Worm (Caenorhabditis elegans): Measurements from ENCODE around the gene lgc-1.

DNA sequence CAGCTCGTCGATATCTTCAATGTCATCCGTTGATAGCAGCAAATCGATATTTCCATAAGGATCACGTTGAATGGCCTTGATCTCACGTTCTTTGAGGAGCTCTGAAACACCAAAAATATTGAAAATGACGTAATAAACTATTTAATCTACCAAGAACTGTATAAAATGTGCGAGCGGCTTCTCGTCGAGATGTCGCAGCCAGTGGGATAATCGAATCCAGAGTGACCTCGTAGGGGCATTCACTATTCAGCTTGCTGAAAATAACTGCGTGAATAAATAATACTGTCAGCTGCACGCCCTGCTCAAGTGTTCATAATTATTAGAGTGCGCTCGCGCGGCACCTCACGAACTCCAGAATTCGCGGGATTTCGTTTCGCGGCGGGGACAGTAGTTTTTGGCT is 35.3 kb downstream of the lgc-1 start, which contains the start of gene Y45G5AM.7:
- TF ChIP-seq T22C8.4 (GFP tag; IDR thresholded peaks at IDR 0.05) (no peak), cog-1 (tag; optimal IDR thresholded peaks at IDR 0.05) (no peak), flt-1 (GFP tag; IDR thresholded peaks at IDR 0.05) (no peak), med-1 (GFP tag; optimal IDR thresholded peaks at IDR 0.05; ENCODE audit: insufficient read depth) (no peak), tab-1 (GFP tag; IDR thresholded peaks at IDR 0.05) (no peak), klf-2 (GFP tag; conservative IDR thresholded peaks at IDR 0.05) (no peak), ztf-23 (GFP tag; IDR thresholded peaks at IDR 0.05) (no peak)

All from whole organism, midembryonic.